Worm (Caenorhabditis elegans) whole organism, L1 larva: Measurements from ENCODE around the gene F40G12.2.

Source experiments
- ama-1 ChIP-seq: fragments of 150-350 bp; optimal IDR thresholded peaks from 2 replicates; lab custom pipeline; 2014
- dpl-1 ChIP-seq, 3 experiments: fragments of 150-350 bp in 2 of 3; sonication (generic microtip) in 1 of 3; optimal IDR thresholded peaks; 2 replicates each; lab custom pipeline; 2014 to 2017; ENCODE audit warnings: missing biosample characterization in 3 of 3, missing genetic modification characterization in 3 of 3, missing genetic modification reagents in 3 of 3
- efl-3 ChIP-seq: fragments of 200-800 bp; sonication (Bioruptor generic); optimal IDR thresholded peaks from 2 replicates; lab custom pipeline; 2018; ENCODE audit warnings: mild to moderate bottlenecking, missing genetic modification characterization, missing compliant biosample characterization
- egl-27 ChIP-seq, 2 experiments: fragments of 150-350 bp in 1 of 2; sonication (generic microtip); optimal IDR thresholded peaks; 3 replicates each; lab custom pipeline; 2017 to 2018; ENCODE audit warnings: missing biosample characterization in 2 of 2, missing genetic modification characterization in 2 of 2, missing genetic modification reagents in 2 of 2
- elt-2 ChIP-seq: sonication (generic microtip); optimal IDR thresholded peaks from 2 replicates; lab custom pipeline; 2016; ENCODE audit warnings: missing genetic modification characterization, mild to moderate bottlenecking, inconsistent platforms, missing compliant biosample characterization, missing genetic modification reagents
- elt-3 ChIP-seq, 6 experiments: fragments of 150-350 bp in 1 of 6; sonication (generic microtip); optimal IDR thresholded peaks; 2 replicates each; lab custom pipeline; 2017 to 2018; ENCODE audit warnings: missing biosample characterization in 6 of 6, missing genetic modification characterization in 6 of 6, inconsistent platforms in 1 of 6
- lin-14 ChIP-seq: fragments of 200-800 bp; sonication (Bioruptor generic); optimal IDR thresholded peaks from 2 replicates; lab custom pipeline; 2018; ENCODE audit warnings: mild to moderate bottlenecking, missing genetic modification characterization, moderate library complexity, missing compliant biosample characterization
- lsy-2 ChIP-seq, 2 experiments: fragments of 150-350 bp; optimal IDR thresholded peaks; 2 replicates each; lab custom pipeline; 2014; ENCODE audit warnings: missing biosample characterization in 2 of 2, missing genetic modification characterization in 2 of 2
- mab-9 ChIP-seq: fragments of 200-800 bp; sonication (Bioruptor generic); IDR thresholded peaks from 2 replicates; pipeline ENCODE4 v1.3.6; 2022; ENCODE audit warnings: missing genetic modification reagents, missing genetic modification characterization, missing compliant biosample characterization
- nhr-11 ChIP-seq: fragments of 150-350 bp; optimal IDR thresholded peaks from 2 replicates; lab custom pipeline; 2014; ENCODE audit warnings: missing biosample characterization, missing genetic modification characterization
- nhr-12 ChIP-seq: sonication (generic microtip); optimal IDR thresholded peaks from 2 replicates; lab custom pipeline; 2017; ENCODE audit warnings: missing biosample characterization, missing genetic modification characterization

DNA sequence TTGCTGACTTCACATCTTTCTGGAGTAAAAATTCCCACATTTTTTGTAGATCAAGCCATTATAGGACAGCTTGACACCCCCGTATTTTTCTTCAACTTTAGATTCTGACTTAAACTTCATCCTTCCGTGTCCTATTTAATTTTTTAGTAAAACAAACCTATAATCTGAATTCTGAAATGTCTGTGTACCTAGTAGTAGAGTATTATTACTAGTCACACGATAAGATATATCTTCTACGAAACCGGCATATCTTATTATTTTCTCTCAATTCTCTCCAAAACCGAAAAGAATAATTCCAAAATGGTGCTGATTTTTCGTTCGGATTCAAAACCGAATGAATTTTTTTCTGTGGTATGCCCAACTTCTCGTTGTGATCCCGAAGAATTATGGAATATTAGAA, 33.7 kb upstream of the F40G12.2 start, which contains the start of gene F14D7.9:
- no peak for TF ChIP-seq mab-9
- TF ChIP-seq nhr-11 (tag; lab: Kevin White, UChicago), result no peak
- TF ChIP-seq lin-14, result no peak
- no peak for TF ChIP-seq efl-3
- no peak for TF ChIP-seq nhr-12 (tag; lab: Kevin White, UChicago)
- TF ChIP-seq egl-27 (tag; optimal IDR thresholded peaks at IDR 0.05; lab: Kevin White, UChicago), result no peak
- TF ChIP-seq dpl-1 (GFP tag; optimal IDR thresholded peaks at IDR 0.05; lab: Kevin White, UChicago), result no peak
- no peak for TF ChIP-seq elt-3 (tag; optimal IDR thresholded peaks at IDR 0.05; lab: Kevin White, UChicago)
- TF ChIP-seq elt-2 (tag; lab: Kevin White, UChicago), result no peak
- no peak for TF ChIP-seq lsy-2 (tag; optimal IDR thresholded peaks at IDR 0.05; lab: Kevin White, UChicago)
- TF ChIP-seq ama-1 (lab: Kevin White, UChicago), result no peak
